Worm (Caenorhabditis elegans) whole organism, L4 larva: Measurements from ENCODE around the gene Y38C1AA.12.

ENCODE experiments used
- D1046.2 ChIP-seq: fragments of 200-800 bp; sonication (Bioruptor generic); IDR thresholded peaks from 2 replicates; pipeline ENCODE4 v1.3.6; 2022; ENCODE audit warnings: missing genetic modification characterization, missing compliant biosample characterization
- F37D6.2 ChIP-seq: sonication (generic microtip); optimal IDR thresholded peaks from 2 replicates; lab custom pipeline; 2016; ENCODE audit warnings: mild to moderate bottlenecking, missing genetic modification characterization, missing compliant biosample characterization
- R02D3.7 ChIP-seq: fragments of 150-350 bp; sonication (generic microtip); optimal IDR thresholded peaks from 3 replicates; lab custom pipeline; 2014; ENCODE audit warnings: missing biosample characterization, missing genetic modification characterization
- Y105C5A.15 ChIP-seq: fragments of 200-800 bp; sonication (Bioruptor generic); IDR thresholded peaks from 2 replicates; pipeline ENCODE4 v1.3.6; 2022; ENCODE audit warnings: missing genetic modification characterization, missing compliant biosample characterization
- ama-1 ChIP-seq: fragments of 150-350 bp; optimal IDR thresholded peaks from 2 replicates; lab custom pipeline; 2014; ENCODE audit warnings: inconsistent platforms, mixed read lengths
- ceh-82 ChIP-seq: sonication (generic microtip); optimal IDR thresholded peaks from 2 replicates; lab custom pipeline; 2017; ENCODE audit warnings: missing biosample characterization, missing genetic modification characterization
- ces-1 ChIP-seq: fragments of 150-350 bp; sonication (generic microtip); optimal IDR thresholded peaks from 4 replicates; lab custom pipeline; 2014; ENCODE audit warnings: missing biosample characterization, missing genetic modification reagents, missing genetic modification characterization
- dmd-8 ChIP-seq: fragments of 200-800 bp; sonication (Bioruptor generic); IDR thresholded peaks from 2 replicates; pipeline ENCODE4 v1.3.6; 2022; ENCODE audit warnings: missing genetic modification characterization, missing compliant biosample characterization
- nhr-237 ChIP-seq: sonication (generic microtip); optimal IDR thresholded peaks from 2 replicates; lab custom pipeline; 2017; ENCODE audit warnings: missing biosample characterization, missing genetic modification characterization
- nhr-6 ChIP-seq: fragments of 150-350 bp; optimal IDR thresholded peaks from 2 replicates; lab custom pipeline; 2014; ENCODE audit warnings: missing biosample characterization, missing genetic modification characterization
- unc-62 ChIP-seq, 3 experiments: fragments of 150-350 bp in 1 of 3; sonication (generic microtip); optimal IDR thresholded peaks in 2 of 3; peaks in 1 of 3; 1 replicate in 1 of 3; 2 replicates in 2 of 3; lab custom pipeline; 2014 to 2017; ENCODE audit warnings: missing biosample characterization in 3 of 3, missing genetic modification characterization in 3 of 3, missing genetic modification reagents in 3 of 3, missing genotype in 1 of 3

DNA sequence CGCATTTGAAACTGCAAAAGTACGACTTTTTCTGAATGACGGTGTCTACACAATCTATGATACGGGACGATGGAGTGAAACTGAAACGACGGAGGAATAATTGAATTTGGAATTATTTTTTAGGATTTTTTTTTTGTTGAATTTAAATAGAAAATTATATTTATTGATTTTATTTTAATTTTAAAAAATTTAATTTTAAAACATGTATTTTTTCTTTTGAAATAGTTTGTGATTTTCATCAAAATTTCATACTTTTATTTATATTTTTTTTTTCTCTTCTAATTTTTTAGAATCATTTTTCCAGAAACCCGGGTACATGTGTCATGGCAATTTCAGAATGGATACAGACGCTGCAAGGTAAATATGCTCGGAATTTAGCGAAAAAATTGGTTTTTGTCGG lies 15.8 kb downstream of the Y38C1AA.12 start, which contains the start of gene Y38C1AA.1:
- no peak for TF ChIP-seq ces-1 (GFP tag; lab: Kevin White, UChicago)
- no peak for TF ChIP-seq D1046.2 (GFP tag; lab: Robert Waterston, UW)
- TF ChIP-seq unc-62 (GFP tag; optimal IDR thresholded peaks at IDR 0.05 in 1 of 2; lab: Kevin White, UChicago) = no peak
- no peak for TF ChIP-seq unc-62 (tag; optimal IDR thresholded peaks at IDR 0.05; lab: Kevin White, UChicago)
- TF ChIP-seq nhr-6 = no peak
- TF ChIP-seq F37D6.2 (tag; lab: Kevin White, UChicago) = no peak
- no peak for TF ChIP-seq nhr-237
- no peak for TF ChIP-seq dmd-8 (GFP tag; lab: Robert Waterston, UW)
- TF ChIP-seq R02D3.7 = no peak
- no peak for TF ChIP-seq ceh-82 (tag; lab: Kevin White, UChicago)
- TF ChIP-seq Y105C5A.15 (GFP tag; lab: Robert Waterston, UW) = no peak
- TF ChIP-seq ama-1 = no peak
